Worm (Caenorhabditis elegans) whole organism, L4 larva: ENCODE measurements around the gene got-1.2.

Experiments
- cey-2 ChIP-seq: sonication (generic microtip); optimal IDR thresholded peaks from 3 replicates; lab custom pipeline; 2017; ENCODE audit warnings: missing genetic modification characterization, mild to moderate bottlenecking, missing compliant biosample characterization, antibody characterized with exemption, borderline replicate concordance; ENCODE audit not compliant: insufficient read depth
- lin-29 ChIP-seq: fragments of 200-800 bp; sonication (Bioruptor generic); IDR thresholded peaks from 2 replicates; pipeline ENCODE4 v1.3.6; 2022; ENCODE audit warnings: missing genetic modification reagents, missing genetic modification characterization, missing compliant biosample characterization

DNA sequence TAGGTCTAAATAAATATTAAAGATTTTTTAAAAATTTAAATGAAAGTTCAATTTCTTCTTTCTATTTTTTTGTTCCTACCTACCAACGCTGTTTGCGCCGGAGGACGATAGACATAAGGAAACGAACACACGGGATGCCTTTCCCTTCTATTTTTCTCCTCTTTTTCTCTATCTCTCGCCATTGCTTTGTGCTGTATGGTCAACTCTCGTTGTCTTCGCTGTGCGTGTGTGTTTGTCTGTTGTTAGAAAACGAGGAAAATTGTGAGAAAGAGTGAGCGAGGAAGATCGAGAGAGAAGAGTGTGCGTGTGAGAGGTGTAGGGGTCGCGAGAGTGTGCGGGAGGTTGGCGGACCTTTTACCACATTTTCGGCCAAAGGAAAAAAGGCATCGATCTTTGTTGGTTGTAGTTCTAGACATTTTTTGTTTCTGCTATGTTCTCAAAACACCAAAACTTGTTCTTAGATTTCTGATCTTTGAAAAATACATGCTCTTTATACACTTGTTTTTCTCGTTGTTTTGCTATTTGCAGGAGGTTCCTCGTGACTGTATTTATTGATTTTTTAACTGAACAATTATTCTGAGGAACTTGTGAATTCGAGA is 6.2 kb upstream of the got-1.2 start:
- TF ChIP-seq lin-29 (GFP tag; lab: Robert Waterston, UW) (no peak), cey-2 (tag; lab: Kevin White, UChicago) (no peak)
